Fruit fly (Drosophila melanogaster): ENCODE data around the gene CG3528.

CG3528 gene

DNA sequence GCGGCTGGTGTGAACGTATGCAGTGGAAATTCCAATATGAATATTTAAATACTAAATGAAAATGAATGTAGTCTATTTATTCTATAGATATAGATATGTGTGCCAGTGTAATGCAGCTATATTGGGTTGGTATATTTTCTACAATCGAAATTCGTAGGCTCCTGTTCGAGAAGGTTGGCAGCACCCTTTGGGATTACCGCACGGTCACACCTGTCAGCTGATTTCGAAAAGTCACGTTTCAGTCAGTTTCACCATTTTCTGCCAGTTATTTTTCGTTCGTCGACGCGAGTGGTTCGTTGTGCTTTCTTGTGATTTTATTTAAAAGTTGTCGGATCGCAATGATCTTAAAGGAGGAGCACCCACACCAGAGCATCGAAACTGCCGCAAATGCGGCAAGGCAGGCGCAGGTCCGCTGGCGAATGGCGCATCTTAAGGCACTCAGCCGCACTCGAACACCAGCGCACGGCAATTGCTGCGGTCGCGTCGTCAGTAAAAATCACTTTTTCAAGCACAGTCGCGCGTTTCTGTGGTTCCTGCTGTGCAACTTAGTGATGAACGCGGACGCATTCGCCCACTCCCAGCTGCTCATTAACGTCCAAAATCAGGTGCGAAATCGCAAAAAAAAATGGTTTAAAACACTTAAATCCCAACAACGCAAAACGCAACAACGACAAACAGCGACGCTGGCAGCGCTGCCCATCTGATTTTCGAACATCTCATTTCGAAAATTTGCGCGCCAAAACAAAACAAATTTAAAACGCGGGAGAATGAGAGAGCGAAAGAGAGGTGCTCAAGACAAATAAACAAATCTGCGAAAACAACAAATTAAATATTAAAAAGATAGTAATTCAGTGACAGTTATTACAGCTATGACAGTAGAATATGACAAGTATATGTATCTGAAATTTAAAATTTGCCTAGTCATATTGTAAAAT, 24.9 kb downstream of the CG3528 start, which contains the start of gene oaf (continued):
- peak; percentile 69 for TF ChIP-seq Hmr (GFP tag; optimal IDR thresholded peaks at IDR 0.05)
- TF ChIP-seq CG8089 (GFP tag; optimal IDR thresholded peaks at IDR 0.05): no peak
- TF ChIP-seq trem (tag; optimal IDR thresholded peaks at IDR 0.05): peak; percentile 100
- no peak for TF ChIP-seq CG10654 (GFP tag; optimal IDR thresholded peaks at IDR 0.05)
- TF ChIP-seq CG14965 (GFP tag; optimal IDR thresholded peaks at IDR 0.05; ENCODE audit: borderline replicate concordance): no peak
- peak; percentile 29 for TF ChIP-seq Meics (GFP tag; optimal IDR thresholded peaks at IDR 0.05)
- no peak for TF ChIP-seq lab (GFP tag; optimal IDR thresholded peaks at IDR 0.05)
- no peak for TF ChIP-seq CG4404 (GFP tag; IDR thresholded peaks at IDR 0.05)
- peak; percentile 42 for TF ChIP-seq dmrt11E (tag; optimal IDR thresholded peaks at IDR 0.05)
- peak; percentile 43 for TF ChIP-seq Hr3 (GFP tag; optimal IDR thresholded peaks at IDR 0.05)
- peak; percentile 76 for TF ChIP-seq slbo (GFP tag; IDR thresholded peaks at IDR 0.05)
- no peak for TF ChIP-seq exex (tag; optimal IDR thresholded peaks at IDR 0.05)
- TF ChIP-seq CG8290 (GFP tag; optimal IDR thresholded peaks at IDR 0.05): no peak
- peak in 1 of 2 experiments; percentile 81 for TF ChIP-seq CG8290 (tag; optimal IDR thresholded peaks at IDR 0.05)
- peak; percentile 88 for TF ChIP-seq CG30020 (tag; optimal IDR thresholded peaks at IDR 0.05)
- TF ChIP-seq CG15479 (GFP tag; optimal IDR thresholded peaks at IDR 0.05): peak; percentile 7
- peak; percentile 1 for TF ChIP-seq CG17186 (GFP tag; optimal IDR thresholded peaks at IDR 0.05)
- TF ChIP-seq NFAT (GFP tag; IDR thresholded peaks at IDR 0.05): 0 out of 2 replicates have a peak, but pooled peaks have one; percentile 50
- TF ChIP-seq dpn (GFP tag; optimal IDR thresholded peaks at IDR 0.05): peak; percentile 26 to 58
- TF ChIP-seq Rx (GFP tag; IDR thresholded peaks at IDR 0.05): no peak
- TF ChIP-seq ems (GFP tag; optimal IDR thresholded peaks at IDR 0.05): peak; percentile 59
- peak; percentile 53 for TF ChIP-seq ewg (GFP tag; optimal IDR thresholded peaks at IDR 0.05)
- peak; percentile 36 for TF ChIP-seq CG10979 (tag; optimal IDR thresholded peaks at IDR 0.05)
- TF ChIP-seq bsh (GFP tag; optimal IDR thresholded peaks at IDR 0.05): peak in 1 of 2 experiments; percentile 30
- peak; percentile 60 for TF ChIP-seq CG4424 (GFP tag; optimal IDR thresholded peaks at IDR 0.05)
- TF ChIP-seq CG14860 (GFP tag; IDR thresholded peaks at IDR 0.05; ENCODE audit: partially characterized antibody): 0 out of 3 replicates have a peak, but pooled peaks have one; percentile 9
- 0 out of 2 replicates have a peak, but pooled peaks have one; percentile 34 for TF ChIP-seq klu (GFP tag; IDR thresholded peaks at IDR 0.05)
- TF ChIP-seq disco-r (GFP tag; optimal IDR thresholded peaks at IDR 0.05): no peak
- TF ChIP-seq lilli (GFP tag; optimal IDR thresholded peaks at IDR 0.05): peak; percentile 73
- TF ChIP-seq Adf1 (GFP tag; IDR thresholded peaks at IDR 0.05): peak; percentile 90
- peak; percentile 91 for TF ChIP-seq row (GFP tag; IDR thresholded peaks at IDR 0.05)
- no peak for TF ChIP-seq GATAe (GFP tag; conservative IDR thresholded peaks at IDR 0.05)
- peak; percentile 46 for TF ChIP-seq CG2116 (GFP tag; optimal IDR thresholded peaks at IDR 0.05)
- TF ChIP-seq wor (GFP tag; IDR thresholded peaks at IDR 0.05): no peak
- peak; percentile 87 for TF ChIP-seq hkb (optimal IDR thresholded peaks at IDR 0.05)
- no peak for TF ChIP-seq hkb (GFP tag; IDR thresholded peaks at IDR 0.05)
- no peak for TF ChIP-seq Hmx (GFP tag; optimal IDR thresholded peaks at IDR 0.05)
- peak; percentile 30; the same call in 1 of the 2 replicates for TF ChIP-seq CG6689 (GFP tag; IDR thresholded peaks at IDR 0.05)
- TF ChIP-seq otp (GFP tag; IDR thresholded peaks at IDR 0.05): no peak
- no peak for TF ChIP-seq CkIIα-i1 (GFP tag; IDR thresholded peaks at IDR 0.05)
- peak; percentile 49 for TF ChIP-seq MESR4 (GFP tag; optimal IDR thresholded peaks at IDR 0.05)
- no peak for TF ChIP-seq ab (GFP tag; optimal IDR thresholded peaks at IDR 0.05)
- no peak for TF ChIP-seq CG32767 (GFP tag; IDR thresholded peaks at IDR 0.05)
- no peak for TF ChIP-seq da (GFP tag; optimal IDR thresholded peaks at IDR 0.05)
- no peak for TF ChIP-seq CG12236 (GFP tag; optimal IDR thresholded peaks at IDR 0.05)
- TF ChIP-seq gce (GFP tag; IDR thresholded peaks at IDR 0.05): no peak
- TF ChIP-seq CG12104 (GFP tag; optimal IDR thresholded peaks at IDR 0.05): no peak
- peak; percentile 40 for TF ChIP-seq Sox102F (GFP tag; optimal IDR thresholded peaks at IDR 0.05)
- TF ChIP-seq E2f1 (GFP tag; IDR thresholded peaks at IDR 0.05): peak; percentile 46
- TF ChIP-seq ro (GFP tag; IDR thresholded peaks at IDR 0.05): no peak

Data from whole organism, embryonic.